Worm (Caenorhabditis elegans) whole organism, young adult: Measurements from ENCODE around the gene B0546.3.

Experiments used
- fkh-3 ChIP-seq: sonication (generic microtip); optimal IDR thresholded peaks from 2 replicates; lab custom pipeline; 2016; ENCODE audit warnings: mild to moderate bottlenecking, missing genetic modification characterization, missing compliant biosample characterization
- hrde-1 ChIP-seq: sonication (generic microtip); optimal IDR thresholded peaks from 2 replicates; lab custom pipeline; 2016; ENCODE audit warnings: missing genetic modification characterization, mild to moderate bottlenecking, missing compliant biosample characterization, moderate library complexity, missing genotype, missing genetic modification reagents, borderline replicate concordance
- rcor-1 ChIP-seq: fragments of 200-800 bp; sonication (Bioruptor generic); IDR thresholded peaks from 2 replicates; pipeline ENCODE4 v1.3.6; 2022; ENCODE audit warnings: missing genetic modification reagents, missing genetic modification characterization, missing compliant biosample characterization
- sptf-2 ChIP-seq: fragments of 200-800 bp; sonication (Bioruptor generic); optimal IDR thresholded peaks from 2 replicates; lab custom pipeline; 2018; ENCODE audit warnings: mild to moderate bottlenecking, missing genetic modification characterization, missing compliant biosample characterization
- zim-3 ChIP-seq: sonication (generic microtip); optimal IDR thresholded peaks from 2 replicates; lab custom pipeline; 2017; ENCODE audit warnings: mild to moderate bottlenecking, missing genetic modification characterization, moderate library complexity, missing compliant biosample characterization

- TF ChIP-seq zim-3 (tag; lab: Kevin White, UChicago) (no peak), fkh-3 (tag; lab: Kevin White, UChicago) (no peak), rcor-1 (GFP tag; lab: Robert Waterston, UW) (no peak), sptf-2 (GFP tag; lab: Kevin White, UChicago) (no peak), hrde-1 (tag; lab: Kevin White, UChicago) (no peak)
Observed at ce11 chrIV:3352019-3352418, 30.6 kb downstream of the B0546.3 start.
